Worm (Caenorhabditis elegans) whole organism, L2 larva: ENCODE results near the gene C23H3.2.

Experiments
- alr-1 ChIP-seq: fragments of 150-350 bp; optimal IDR thresholded peaks from 2 replicates; lab custom pipeline; 2014; ENCODE audit warnings: missing biosample characterization, missing genetic modification characterization
- crh-2 ChIP-seq: sonication (generic microtip); optimal IDR thresholded peaks from 2 replicates; lab custom pipeline; 2017; ENCODE audit warnings: missing biosample characterization, missing genetic modification characterization
- nhr-237 ChIP-seq: fragments of 150-350 bp; optimal IDR thresholded peaks from 2 replicates; lab custom pipeline; 2014; ENCODE audit warnings: missing biosample characterization, missing genetic modification characterization
- nhr-25 ChIP-seq: fragments of 150-350 bp; sonication (generic microtip); optimal IDR thresholded peaks from 3 replicates; lab custom pipeline; 2014; ENCODE audit warnings: missing biosample characterization, missing genetic modification characterization
- unc-39 ChIP-seq: fragments of 150-350 bp; optimal IDR thresholded peaks from 2 replicates; lab custom pipeline; 2014; ENCODE audit warnings: missing biosample characterization, missing genetic modification characterization
- unc-62 ChIP-seq: fragments of 150-350 bp; optimal IDR thresholded peaks from 2 replicates; lab custom pipeline; 2014; ENCODE audit warnings: missing biosample characterization, missing genetic modification reagents, missing genetic modification characterization

- TF ChIP-seq unc-39, result no peak
- TF ChIP-seq crh-2 (tag; lab: Kevin White, UChicago), result no peak
- no peak for TF ChIP-seq alr-1 (tag; lab: Kevin White, UChicago)
- no peak for TF ChIP-seq nhr-237 (tag; lab: Kevin White, UChicago)
- no peak for TF ChIP-seq unc-62
- no peak for TF ChIP-seq nhr-25 (tag; lab: Kevin White, UChicago)
These were observed 19.2 kb upstream of the C23H3.2 start, which contains the start of gene F23F1.10 for ce11 chrII:41914-42313.
